Worm (Caenorhabditis elegans): ENCODE results near the gene pstk-1.

Gene pstk-1

ce11 chrIII:12466310-12466709, at the start of gene pstk-1:
pstk-1 (plus strand) TSS chrIII:12466610.
- TF ChIP-seq unc-62 (GFP tag; optimal IDR thresholded peaks at IDR 0.05), result no peak

DNA sequence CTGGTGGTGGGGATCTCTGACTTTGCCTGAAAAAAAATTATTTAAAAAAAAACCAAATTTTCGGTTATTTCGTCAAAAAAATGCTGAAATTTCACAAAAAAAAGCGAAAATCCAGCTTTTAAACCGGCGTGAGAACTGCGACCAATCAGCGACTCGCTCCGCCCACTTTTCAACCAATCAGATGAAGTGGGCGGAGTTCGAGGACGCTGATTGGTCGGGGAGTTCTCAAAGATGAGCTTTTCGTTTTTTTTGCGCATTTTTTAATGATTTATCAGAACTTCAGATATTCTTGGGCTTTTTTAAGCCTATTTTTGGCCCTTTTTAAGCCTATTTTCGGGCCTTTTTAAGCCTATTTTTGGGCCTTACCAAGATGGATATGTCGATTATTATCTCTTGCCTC, 46.2 kb upstream of the pstk-1 start:
- TF ChIP-seq unc-62 (GFP tag; optimal IDR thresholded peaks at IDR 0.05), result no peak

DNA sequence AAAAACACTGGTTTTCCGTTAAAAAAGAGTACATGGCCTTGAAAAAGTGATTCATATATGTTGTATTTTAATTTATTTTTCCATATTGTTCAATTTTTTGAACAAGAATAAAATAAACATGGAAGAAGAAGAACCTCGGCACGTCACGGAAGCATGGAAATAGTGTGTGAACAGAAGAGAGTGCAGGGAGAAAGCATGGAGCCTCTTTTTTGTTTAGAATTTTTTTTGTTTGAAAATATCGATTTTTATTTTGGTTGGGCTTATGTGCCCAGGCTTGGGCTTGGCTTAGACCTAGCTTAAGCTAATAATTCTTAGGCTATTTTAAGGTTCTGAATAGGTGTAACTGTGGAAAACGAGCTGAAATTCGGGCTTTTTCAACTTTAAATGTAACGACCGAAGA, 44.7 kb upstream of the pstk-1 start, which contains the start of gene tat-1:
TSS of gene tat-1 (minus strand) at position 11 of the 400 bp plus-strand sequence.
- no peak for TF ChIP-seq unc-62 (GFP tag; optimal IDR thresholded peaks at IDR 0.05)

ce11 chrIII:12424066-12424465, 42.3 kb upstream of the pstk-1 start:
- TF ChIP-seq unc-62 (GFP tag; optimal IDR thresholded peaks at IDR 0.05), result no peak

- no peak for TF ChIP-seq unc-62 (GFP tag; optimal IDR thresholded peaks at IDR 0.05)
Measured at ce11 chrIII:12424663-12425062, 41.7 kb upstream of the pstk-1 start.

DNA sequence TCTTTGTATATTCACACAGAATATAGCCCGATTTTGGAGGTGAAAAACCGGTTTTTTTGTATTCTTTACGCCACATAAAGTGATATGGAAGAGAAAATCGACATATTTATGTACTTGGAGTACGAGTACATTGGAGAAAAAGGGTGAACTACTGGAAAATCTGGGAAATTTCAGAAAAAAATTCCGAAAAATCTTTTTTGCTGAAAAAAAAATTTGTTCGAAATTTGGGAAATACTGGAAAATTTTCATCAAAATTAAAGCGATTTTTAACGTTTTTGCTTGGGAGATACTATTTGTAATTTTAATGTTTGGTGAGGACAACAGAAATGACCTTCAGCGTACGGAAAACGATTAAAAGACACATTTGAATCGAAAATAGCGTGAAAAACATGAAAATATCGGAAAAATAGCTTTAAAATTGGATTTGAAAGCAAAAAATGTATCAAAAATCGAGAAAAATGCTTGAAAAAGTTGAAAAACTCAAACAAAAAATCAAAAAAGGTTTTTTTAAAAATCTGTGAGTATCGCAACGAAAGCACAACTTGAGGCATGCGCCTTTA, 40.5 kb upstream of the pstk-1 start:
- no peak for TF ChIP-seq unc-62 (GFP tag; optimal IDR thresholded peaks at IDR 0.05)

DNA sequence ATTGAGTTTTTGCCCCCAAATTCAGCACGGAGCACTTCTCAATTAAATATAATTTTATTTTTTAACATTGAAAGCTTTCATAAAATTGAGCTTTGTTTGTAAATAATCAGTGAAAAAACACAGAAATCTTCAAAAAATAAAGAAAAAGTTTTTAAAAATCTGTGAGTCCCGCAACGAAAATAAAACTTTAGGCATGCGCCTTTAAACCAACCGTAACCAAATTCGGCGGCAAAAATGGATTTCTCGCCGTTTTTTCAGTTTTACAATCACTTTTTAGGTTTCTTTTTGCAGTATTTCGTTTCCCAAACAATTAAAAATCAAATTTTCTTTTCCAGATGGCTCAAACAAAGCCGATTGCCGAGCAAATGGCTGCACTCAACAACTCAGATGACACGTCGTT, 39.9 kb upstream of the pstk-1 start, which contains the start of gene pie-1:
TSS of gene pie-1 (plus strand) at position 336 of the 400 bp plus-strand sequence.
- TF ChIP-seq unc-62 (GFP tag; optimal IDR thresholded peaks at IDR 0.05), result no peak

DNA sequence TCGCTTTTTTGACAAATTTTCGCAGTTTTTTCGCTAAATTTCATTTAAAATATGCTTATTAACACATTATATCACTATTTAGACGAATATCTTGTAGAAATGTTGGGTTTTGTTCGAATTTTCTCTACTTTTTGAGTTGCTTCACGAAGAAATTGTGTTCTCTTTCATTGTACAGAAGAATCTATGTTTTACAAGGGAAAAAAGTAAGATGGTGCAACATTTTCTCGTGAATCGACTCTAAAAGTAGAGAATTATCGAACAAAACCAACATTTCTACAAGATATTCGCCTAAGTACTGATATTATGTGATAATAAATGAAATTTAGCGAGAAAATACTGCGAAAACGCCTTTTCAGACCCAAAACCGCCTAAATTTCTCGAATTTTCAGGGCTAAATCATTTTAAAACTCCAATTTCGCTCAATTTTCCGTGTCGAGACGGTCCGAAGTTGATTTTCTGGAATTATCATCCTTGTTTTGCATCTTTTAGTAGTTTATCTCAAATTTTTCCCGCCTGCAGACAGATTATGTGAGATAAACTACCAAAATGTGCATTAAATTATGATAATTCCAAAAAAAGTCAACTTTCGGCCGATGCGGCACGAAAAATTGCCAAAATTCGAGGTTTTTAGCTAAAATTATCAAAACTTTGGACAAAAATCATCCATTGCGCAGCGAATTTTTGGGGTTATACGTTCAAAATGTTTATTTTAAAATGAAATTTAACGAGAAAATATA, 38.7 kb upstream of the pstk-1 start:
- no peak for TF ChIP-seq unc-62 (GFP tag; optimal IDR thresholded peaks at IDR 0.05)

DNA sequence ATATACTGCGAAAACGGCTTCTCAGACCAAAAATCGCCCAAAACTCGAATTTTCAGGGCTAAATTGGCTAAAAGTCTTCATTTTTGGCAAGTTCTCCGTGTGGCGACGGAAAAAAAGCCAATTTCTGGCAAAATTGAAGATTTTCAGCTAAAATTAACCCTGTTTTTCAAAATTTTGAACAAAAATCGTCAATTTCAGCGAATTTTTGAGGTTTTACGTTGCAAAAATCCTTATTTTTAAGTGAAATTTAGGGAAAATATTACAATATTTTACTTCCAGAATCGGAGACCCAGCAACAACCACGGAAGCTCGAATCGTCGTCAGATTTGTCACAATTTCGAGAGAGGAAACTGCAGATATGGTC, 38.2 kb upstream of the pstk-1 start:
- no peak for TF ChIP-seq unc-62 (GFP tag; optimal IDR thresholded peaks at IDR 0.05)

DNA sequence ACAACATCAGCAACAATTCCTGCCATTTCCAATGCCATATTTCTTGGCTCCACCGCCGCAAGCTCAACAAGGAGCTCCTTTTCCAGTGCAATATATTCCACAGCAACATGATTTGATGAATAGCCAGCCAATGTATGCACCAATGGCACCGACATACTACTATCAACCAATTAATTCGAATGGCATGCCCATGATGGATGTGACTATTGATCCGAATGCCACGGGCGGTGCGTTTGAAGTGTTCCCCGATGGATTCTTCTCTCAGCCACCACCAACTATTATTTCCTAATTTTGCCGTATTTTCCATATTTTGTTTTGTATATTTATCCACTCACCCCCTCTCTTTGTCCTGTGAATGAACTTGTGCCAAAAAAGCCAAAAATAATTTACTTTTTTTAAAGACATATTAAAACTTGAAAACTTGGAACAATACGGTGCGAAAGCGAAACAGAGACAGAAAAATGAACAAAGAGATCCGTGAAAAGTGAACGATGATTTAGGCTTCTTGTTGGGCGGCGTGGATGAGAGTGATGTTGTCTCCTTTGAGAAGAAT, 37.5 kb upstream of the pstk-1 start:
- no peak for TF ChIP-seq unc-62 (GFP tag; optimal IDR thresholded peaks at IDR 0.05)

- TF ChIP-seq unc-62 (GFP tag; optimal IDR thresholded peaks at IDR 0.05), result no peak
Measured at ce11 chrIII:12429579-12430084, 36.8 kb upstream of the pstk-1 start, which contains the start of gene snr-6. snr-6 (minus strand) TSS chrIII:12429629.

- TF ChIP-seq unc-62 (GFP tag; optimal IDR thresholded peaks at IDR 0.05), result no peak
Measured at ce11 chrIII:12430209-12430608, 36.2 kb upstream of the pstk-1 start, which contains the start of gene Y49E10.16. Y49E10.16 (plus strand) TSS chrIII:12430509.

ce11 chrIII:12434104-12434503, 32.3 kb upstream of the pstk-1 start, which contains the start of gene Y49E10.27:
Y49E10.27 (plus strand) TSS chrIII:12434404.
- no peak for TF ChIP-seq unc-62 (GFP tag; optimal IDR thresholded peaks at IDR 0.05)

- TF ChIP-seq unc-62 (GFP tag; optimal IDR thresholded peaks at IDR 0.05), result no peak
Measured at ce11 chrIII:12436215-12436614, 30.2 kb upstream of the pstk-1 start, which contains the start of gene fbxa-218. fbxa-218 (plus strand) TSS chrIII:12436515.

ce11 chrIII:12437020-12437419, 29.4 kb upstream of the pstk-1 start:
- TF ChIP-seq unc-62 (GFP tag; optimal IDR thresholded peaks at IDR 0.05), result no peak

- no peak for TF ChIP-seq unc-62 (GFP tag; optimal IDR thresholded peaks at IDR 0.05)
Measured at ce11 chrIII:12439056-12439455, 27.4 kb upstream of the pstk-1 start.

- no peak for TF ChIP-seq unc-62 (GFP tag; optimal IDR thresholded peaks at IDR 0.05)
Measured at ce11 chrIII:12443880-12444279, 22.5 kb upstream of the pstk-1 start.
